Worm (Caenorhabditis elegans) whole organism, L1 larva: ENCODE results near the gene xpo-3.

ENCODE experiments used
- C16A3.4 ChIP-seq: fragments of 150-350 bp; optimal IDR thresholded peaks from 2 replicates; lab custom pipeline; 2014; ENCODE audit warnings: missing biosample characterization, missing genetic modification characterization
- F16B12.6 ChIP-seq: fragments of 150-350 bp; optimal IDR thresholded peaks from 2 replicates; lab custom pipeline; 2014; ENCODE audit warnings: missing biosample characterization, missing genetic modification characterization
- blmp-1 ChIP-seq: fragments of 150-350 bp; optimal IDR thresholded peaks from 2 replicates; lab custom pipeline; 2014; ENCODE audit warnings: missing biosample characterization, missing genetic modification characterization
- ceh-8 ChIP-seq: fragments of 200-800 bp; sonication (Bioruptor generic); optimal IDR thresholded peaks from 2 replicates; lab custom pipeline; 2018; ENCODE audit warnings: mild to moderate bottlenecking, missing genetic modification characterization, moderate library complexity, missing compliant biosample characterization
- ceh-82 ChIP-seq, 3 experiments: fragments of 150-350 bp in 1 of 3; sonication (generic microtip) in 2 of 3; optimal IDR thresholded peaks; 2 replicates each; lab custom pipeline; 2014 to 2017; ENCODE audit warnings: missing biosample characterization in 3 of 3, missing genetic modification characterization in 3 of 3
- ceh-88 ChIP-seq: fragments of 200-800 bp; sonication (Bioruptor generic); IDR thresholded peaks from 2 replicates; pipeline ENCODE4 v1.3.6; 2022; ENCODE audit warnings: missing genetic modification characterization, missing compliant biosample characterization
- dpl-1 ChIP-seq, 3 experiments: fragments of 150-350 bp in 2 of 3; sonication (generic microtip) in 1 of 3; optimal IDR thresholded peaks; 2 replicates each; lab custom pipeline; 2014 to 2017; ENCODE audit warnings: missing biosample characterization in 3 of 3, missing genetic modification characterization in 3 of 3, missing genetic modification reagents in 3 of 3
- dsc-1 ChIP-seq: sonication (generic microtip); optimal IDR thresholded peaks from 2 replicates; lab custom pipeline; 2016; ENCODE audit warnings: mild to moderate bottlenecking, missing genetic modification characterization, missing compliant biosample characterization
- efl-1 ChIP-seq, 4 experiments: fragments of 150-350 bp; optimal IDR thresholded peaks in 3 of 4; peaks in 1 of 4; 1 replicate in 1 of 4; 2 replicates in 3 of 4; lab custom pipeline; 2014; ENCODE audit warnings: missing biosample characterization in 2 of 4, missing genetic modification characterization in 2 of 4, missing genetic modification reagents in 2 of 4
- elt-3 ChIP-seq, 6 experiments: fragments of 150-350 bp in 1 of 6; sonication (generic microtip); optimal IDR thresholded peaks; 2 replicates each; lab custom pipeline; 2017 to 2018; ENCODE audit warnings: missing biosample characterization in 6 of 6, missing genetic modification characterization in 6 of 6, inconsistent platforms in 1 of 6
- fkh-8 ChIP-seq: sonication (generic microtip); optimal IDR thresholded peaks from 2 replicates; lab custom pipeline; 2016; ENCODE audit warnings: mild to moderate bottlenecking, missing genetic modification characterization, missing compliant biosample characterization
- fos-1 ChIP-seq: fragments of 150-350 bp; optimal IDR thresholded peaks from 2 replicates; lab custom pipeline; 2014; ENCODE audit warnings: missing biosample characterization, missing genetic modification characterization
- grh-1 ChIP-seq: fragments of 200-800 bp; sonication (Bioruptor generic); IDR thresholded peaks from 2 replicates; pipeline ENCODE4 v1.3.6; 2022; ENCODE audit warnings: missing genetic modification reagents, missing genetic modification characterization, missing compliant biosample characterization
- irx-1 ChIP-seq: sonication (generic microtip); optimal IDR thresholded peaks from 2 replicates; lab custom pipeline; 2016; ENCODE audit warnings: missing genetic modification characterization, missing compliant biosample characterization
- isw-1 ChIP-seq: fragments of 200-800 bp; sonication (Bioruptor generic); IDR thresholded peaks from 2 replicates; pipeline ENCODE4 v1.3.6; 2022; ENCODE audit warnings: missing genetic modification characterization, missing compliant biosample characterization
- jun-1 ChIP-seq: fragments of 150-350 bp; optimal IDR thresholded peaks from 2 replicates; lab custom pipeline; 2014; ENCODE audit warnings: missing biosample characterization, missing genetic modification reagents, missing genetic modification characterization
- lin-13 ChIP-seq: fragments of 150-350 bp; optimal IDR thresholded peaks from 2 replicates; lab custom pipeline; 2014; ENCODE audit warnings: missing biosample characterization, missing genetic modification reagents, missing genetic modification characterization
- lin-14 ChIP-seq: fragments of 200-800 bp; sonication (Bioruptor generic); optimal IDR thresholded peaks from 2 replicates; lab custom pipeline; 2018; ENCODE audit warnings: mild to moderate bottlenecking, missing genetic modification characterization, moderate library complexity, missing compliant biosample characterization
- lin-15B ChIP-seq: fragments of 150-350 bp; sonication (generic microtip); optimal IDR thresholded peaks from 3 replicates; lab custom pipeline; 2014; ENCODE audit warnings: missing biosample characterization, missing genetic modification characterization
- lin-35 ChIP-seq, 2 experiments: fragments of 150-350 bp; optimal IDR thresholded peaks; 2 replicates each; lab custom pipeline; 2014; ENCODE audit warnings: missing biosample characterization in 2 of 2, missing genetic modification characterization in 2 of 2, missing genetic modification reagents in 2 of 2
- lsy-2 ChIP-seq, 2 experiments: fragments of 150-350 bp; optimal IDR thresholded peaks; 2 replicates each; lab custom pipeline; 2014; ENCODE audit warnings: missing biosample characterization in 2 of 2, missing genetic modification characterization in 2 of 2
- mab-9 ChIP-seq: fragments of 200-800 bp; sonication (Bioruptor generic); IDR thresholded peaks from 2 replicates; pipeline ENCODE4 v1.3.6; 2022; ENCODE audit warnings: missing genetic modification reagents, missing genetic modification characterization, missing compliant biosample characterization
- mdl-1 ChIP-seq, 2 experiments: fragments of 150-350 bp; optimal IDR thresholded peaks; 2 replicates each; lab custom pipeline; 2014 to 2017; ENCODE audit warnings: missing biosample characterization in 2 of 2, missing genetic modification characterization in 2 of 2, inconsistent platforms in 1 of 2
- mep-1 ChIP-seq: fragments of 150-350 bp; optimal IDR thresholded peaks from 2 replicates; lab custom pipeline; 2014; ENCODE audit warnings: missing biosample characterization, missing genetic modification characterization
- nhr-19 ChIP-seq: fragments of 200-800 bp; sonication (Bioruptor generic); conservative IDR thresholded peaks from 2 replicates; pipeline ENCODE4 v1.3.6; 2022; ENCODE audit warnings: missing genetic modification characterization, missing compliant biosample characterization
- nhr-20 ChIP-seq: sonication (generic microtip); optimal IDR thresholded peaks from 2 replicates; lab custom pipeline; 2016; ENCODE audit warnings: mild to moderate bottlenecking, missing genetic modification characterization, missing compliant biosample characterization
- nhr-47 ChIP-seq: sonication (generic microtip); optimal IDR thresholded peaks from 2 replicates; lab custom pipeline; 2016; ENCODE audit warnings: mild to moderate bottlenecking, missing genetic modification characterization, moderate library complexity, missing compliant biosample characterization
- nhr-71 ChIP-seq: sonication (generic microtip); optimal IDR thresholded peaks from 2 replicates; lab custom pipeline; 2016; ENCODE audit warnings: mild to moderate bottlenecking, missing genetic modification characterization, moderate library complexity, missing compliant biosample characterization
- nhr-77 ChIP-seq: fragments of 150-350 bp; optimal IDR thresholded peaks from 2 replicates; lab custom pipeline; 2014; ENCODE audit warnings: missing biosample characterization, missing genetic modification characterization
- nhr-85 ChIP-seq: sonication (generic microtip); peaks from one replicate; lab custom pipeline; 2016; ENCODE audit warnings: missing genetic modification characterization, inconsistent platforms, missing compliant biosample characterization
- nhr-90 ChIP-seq: sonication (generic microtip); optimal IDR thresholded peaks from 2 replicates; lab custom pipeline; 2016; ENCODE audit warnings: mild to moderate bottlenecking, missing genetic modification characterization, missing compliant biosample characterization; ENCODE audit not compliant: poor library complexity
- pax-3 ChIP-seq: fragments of 200-800 bp; sonication (Bioruptor generic); optimal IDR thresholded peaks from 2 replicates; lab custom pipeline; 2018; ENCODE audit warnings: mild to moderate bottlenecking, missing genetic modification characterization, moderate library complexity, missing compliant biosample characterization
- rnt-1 ChIP-seq: sonication (generic microtip); optimal IDR thresholded peaks from 2 replicates; lab custom pipeline; 2016; ENCODE audit warnings: mild to moderate bottlenecking, missing genetic modification characterization, moderate library complexity, missing compliant biosample characterization
- skn-1 ChIP-seq: fragments of 150-350 bp; optimal IDR thresholded peaks from 2 replicates; lab custom pipeline; 2014; ENCODE audit warnings: missing biosample characterization, missing genetic modification characterization
- snu-23 ChIP-seq: sonication (generic microtip); optimal IDR thresholded peaks from 2 replicates; lab custom pipeline; 2016; ENCODE audit warnings: missing genetic modification characterization, missing compliant biosample characterization
- swsn-7 ChIP-seq: sonication (generic microtip); optimal IDR thresholded peaks from 2 replicates; lab custom pipeline; 2016; ENCODE audit warnings: missing genetic modification characterization, missing compliant biosample characterization
- tbx-2 ChIP-seq: sonication (generic microtip); optimal IDR thresholded peaks from 2 replicates; lab custom pipeline; 2016; ENCODE audit warnings: missing genetic modification characterization, missing compliant biosample characterization
- unc-130 ChIP-seq: fragments of 150-350 bp; optimal IDR thresholded peaks from 2 replicates; lab custom pipeline; 2017; ENCODE audit warnings: missing biosample characterization, missing genetic modification characterization, inconsistent platforms
- unc-86 ChIP-seq: sonication (generic microtip); optimal IDR thresholded peaks from 2 replicates; lab custom pipeline; 2016; ENCODE audit warnings: missing genetic modification characterization, missing compliant biosample characterization
- unc-98 ChIP-seq: fragments of 200-800 bp; sonication (Bioruptor generic); IDR thresholded peaks from 2 replicates; pipeline ENCODE4 v1.3.6; 2022; ENCODE audit warnings: missing genetic modification characterization, missing compliant biosample characterization
- vab-15 ChIP-seq: sonication (generic microtip); optimal IDR thresholded peaks from 2 replicates; lab custom pipeline; 2017; ENCODE audit warnings: missing genotype, mild to moderate bottlenecking, missing genetic modification characterization, missing compliant biosample characterization
- xbp-1 ChIP-seq: sonication (generic microtip); optimal IDR thresholded peaks from 2 replicates; lab custom pipeline; 2016; ENCODE audit warnings: missing genetic modification characterization, missing compliant biosample characterization
- ztf-11 ChIP-seq, 2 experiments: sonication (generic microtip); optimal IDR thresholded peaks; 2 replicates each; lab custom pipeline; 2016 to 2017; ENCODE audit warnings: missing genetic modification characterization in 2 of 2, missing biosample characterization in 1 of 2, missing compliant biosample characterization in 1 of 2

The xpo-3 gene

ce11 chrIV:7948290-7948689 lies 24.5 kb upstream of the xpo-3 start, which contains the start of gene mcm-3AP:
Gene mcm-3AP, plus strand, starts transcription at chrIV:7948672.
- peak in 1 of 3 experiments; percentile 30 for TF ChIP-seq dpl-1 (GFP tag; optimal IDR thresholded peaks at IDR 0.05; lab: Kevin White, UChicago)
- peak; percentile 45 for TF ChIP-seq nhr-47 (tag; lab: Kevin White, UChicago)
- TF ChIP-seq lsy-2 (tag; optimal IDR thresholded peaks at IDR 0.05; lab: Kevin White, UChicago): peak; percentile 31 to 83
- peak; percentile 35 for TF ChIP-seq rnt-1 (tag; lab: Kevin White, UChicago)
- peak; percentile 50 for TF ChIP-seq nhr-71 (tag; lab: Kevin White, UChicago)
- peak; percentile 41; the same call in 1 of the 2 replicates for TF ChIP-seq ceh-88 (GFP tag; lab: Robert Waterston, UW)
- TF ChIP-seq F16B12.6 (tag; lab: Kevin White, UChicago): peak; percentile 36
- TF ChIP-seq dsc-1: peak; percentile 0
- peak in 1 of 2 experiments; percentile 37 for TF ChIP-seq lin-35 (GFP tag; optimal IDR thresholded peaks at IDR 0.05; lab: Kevin White, UChicago)
- TF ChIP-seq nhr-19: peak; percentile 72
- TF ChIP-seq nhr-85: peak; percentile 44
- peak; percentile 72 for TF ChIP-seq isw-1 (GFP tag; lab: Robert Waterston, UW)
- peak; percentile 28 to 35 for TF ChIP-seq efl-1 (optimal IDR thresholded peaks at IDR 0.05; lab: Kevin White, UChicago)
- TF ChIP-seq efl-1 (GFP tag; optimal IDR thresholded peaks at IDR 0.05 in 1 of 2; lab: Kevin White, UChicago): peak; percentile 16 to 88

ce11 chrIV:7946899-7947499 lies 23.2 kb upstream of the xpo-3 start, which contains the start of gene F20D12.12:
Gene F20D12.12, plus strand, starts transcription at chrIV:7947440.
- TF ChIP-seq pax-3 (tag; lab: Kevin White, UChicago) (peak; percentile 54), blmp-1 (tag; lab: Kevin White, UChicago) (peak; percentile 52), fos-1 (tag; lab: Kevin White, UChicago) (peak; percentile 16), lin-15B (tag; lab: Kevin White, UChicago) (peak; percentile 46), lin-14 (GFP tag; lab: Kevin White, UChicago) (peak; percentile 76), mdl-1 (tag; optimal IDR thresholded peaks at IDR 0.05; lab: Kevin White, UChicago) (peak in 1 of 2 experiments; percentile 45), isw-1 (GFP tag; lab: Robert Waterston, UW) (peak; percentile 91), swsn-7 (tag; lab: Kevin White, UChicago) (peak; percentile 64), efl-1 (optimal IDR thresholded peaks at IDR 0.05; lab: Kevin White, UChicago) (peak; percentile 69 to 78), efl-1 (GFP tag; optimal IDR thresholded peaks at IDR 0.05 in 1 of 2; lab: Kevin White, UChicago) (peak; percentile 62 to 96), unc-130 (peak; percentile 57), lin-35 (GFP tag; optimal IDR thresholded peaks at IDR 0.05; lab: Kevin White, UChicago) (peak; percentile 47 to 80), unc-86 (tag; lab: Kevin White, UChicago) (peak; percentile 49), nhr-71 (tag; lab: Kevin White, UChicago) (peak; percentile 84), dpl-1 (GFP tag; optimal IDR thresholded peaks at IDR 0.05; lab: Kevin White, UChicago) (peak; percentile 43 to 65 (median 64)), grh-1 (GFP tag; lab: Robert Waterston, UW) (peak; percentile 71), lin-13 (GFP tag; lab: Kevin White, UChicago) (peak; percentile 76), irx-1 (tag; lab: Kevin White, UChicago) (peak; percentile 19), snu-23 (GFP tag; lab: Kevin White, UChicago) (peak; percentile 75), lsy-2 (tag; optimal IDR thresholded peaks at IDR 0.05; lab: Kevin White, UChicago) (peak; percentile 88 to 98), F16B12.6 (tag; lab: Kevin White, UChicago) (peak; percentile 88), elt-3 (tag; optimal IDR thresholded peaks at IDR 0.05; lab: Kevin White, UChicago) (peak in 1 of 6 experiments; percentile 25), C16A3.4 (tag; lab: Kevin White, UChicago) (peak; percentile 69), tbx-2 (tag; lab: Kevin White, UChicago) (peak; percentile 69), nhr-47 (tag; lab: Kevin White, UChicago) (peak; percentile 73), rnt-1 (tag; lab: Kevin White, UChicago) (peak; percentile 81), unc-98 (GFP tag; lab: Robert Waterston, UW) (peak; percentile 69; the same call in 1 of the 2 replicates), nhr-20 (peak; percentile 75), nhr-90 (peak; percentile 39), ztf-11 (tag; optimal IDR thresholded peaks at IDR 0.05; lab: Kevin White, UChicago) (peak in 1 of 2 experiments; percentile 48), nhr-19 (peak; percentile 91), dsc-1 (peak; percentile 35), jun-1 (tag; lab: Kevin White, UChicago) (peak; percentile 39), ceh-8 (GFP tag; lab: Kevin White, UChicago) (peak; percentile 28), mep-1 (tag; lab: Kevin White, UChicago) (peak; percentile 67), ceh-82 (tag; optimal IDR thresholded peaks at IDR 0.05; lab: Kevin White, UChicago) (peak; percentile 17 to 77 (median 32)), nhr-85 (peak; percentile 68), mab-9 (GFP tag; lab: Robert Waterston, UW) (peak; percentile 73), skn-1 (tag; lab: Kevin White, UChicago) (peak; percentile 45), xbp-1 (tag; lab: Kevin White, UChicago) (peak; percentile 53), fkh-8 (tag; lab: Kevin White, UChicago) (peak; percentile 75), nhr-77 (tag; lab: Kevin White, UChicago) (peak; percentile 39), ceh-88 (GFP tag; lab: Robert Waterston, UW) (peak; percentile 87), vab-15 (tag; lab: Kevin White, UChicago) (peak; percentile 32)
